Worm (Caenorhabditis elegans) whole organism, young adult: ENCODE results near the gene sri-60.
"Not testable (repeated sequence)": the region's sequence is repeated elsewhere in the genome, so short reads cannot be mapped to it uniquely, and the experiment has no call there.

Experiments used
- F57A8.1 ChIP-seq: fragments of 200-800 bp; sonication (Bioruptor generic); optimal IDR thresholded peaks from 2 replicates; lab custom pipeline; 2018; ENCODE audit warnings: mild to moderate bottlenecking, missing genetic modification characterization, moderate library complexity, missing compliant biosample characterization
- snpc-4 ChIP-seq, 5 experiments: fragments of 150-350 bp in 1 of 5; sonication (generic microtip) in 4 of 5; optimal IDR thresholded peaks; 2 replicates each; lab custom pipeline; 2014 to 2018; ENCODE audit warnings: missing genetic modification characterization in 5 of 5, missing biosample characterization in 3 of 5, antibody characterized with exemption in 2 of 5, mild to moderate bottlenecking in 2 of 5, missing compliant biosample characterization in 2 of 5, missing genotype in 2 of 5, moderate library complexity in 2 of 5, missing genetic modification reagents in 1 of 5

DNA sequence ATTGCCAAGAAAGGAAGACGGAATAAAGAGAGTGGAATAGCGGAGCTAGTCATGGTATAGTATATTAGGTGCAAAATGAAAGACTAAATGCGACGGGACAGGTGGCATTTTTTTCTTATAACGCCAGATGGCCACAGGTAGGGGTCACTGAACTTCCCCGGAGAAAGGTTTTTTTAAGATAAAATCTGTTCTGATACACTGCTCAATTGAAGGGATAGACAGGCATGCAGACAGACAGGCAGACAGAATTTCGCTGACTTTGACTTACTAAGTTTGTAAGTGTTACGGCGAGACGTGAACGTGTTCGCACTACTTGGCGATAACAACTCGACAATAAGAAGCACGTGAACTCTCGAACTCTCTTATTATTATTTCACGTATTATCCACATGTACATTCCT is 29.1 kb downstream of the sri-60 start, which contains the start of the genes F22E5.20 and F22E5.1:
- not testable (repeated sequence) for TF ChIP-seq F57A8.1; snpc-4 (GFP tag; optimal IDR thresholded peaks at IDR 0.05; lab: Kevin White, UChicago); snpc-4 (tag; optimal IDR thresholded peaks at IDR 0.05; lab: Kevin White, UChicago)
